Worm (Caenorhabditis elegans) whole organism, L4/young adult: ENCODE measurements around the gene srh-141.

Experiments used
- W03F9.2 ChIP-seq: fragments of 150-350 bp; optimal IDR thresholded peaks from 2 replicates; lab custom pipeline; 2014; ENCODE audit warnings: missing biosample characterization, missing genetic modification characterization
- dao-5 ChIP-seq: sonication (generic microtip); optimal IDR thresholded peaks from 2 replicates; lab custom pipeline; 2016; ENCODE audit warnings: missing genotype, missing genetic modification characterization, moderate library complexity, missing compliant biosample characterization

DNA sequence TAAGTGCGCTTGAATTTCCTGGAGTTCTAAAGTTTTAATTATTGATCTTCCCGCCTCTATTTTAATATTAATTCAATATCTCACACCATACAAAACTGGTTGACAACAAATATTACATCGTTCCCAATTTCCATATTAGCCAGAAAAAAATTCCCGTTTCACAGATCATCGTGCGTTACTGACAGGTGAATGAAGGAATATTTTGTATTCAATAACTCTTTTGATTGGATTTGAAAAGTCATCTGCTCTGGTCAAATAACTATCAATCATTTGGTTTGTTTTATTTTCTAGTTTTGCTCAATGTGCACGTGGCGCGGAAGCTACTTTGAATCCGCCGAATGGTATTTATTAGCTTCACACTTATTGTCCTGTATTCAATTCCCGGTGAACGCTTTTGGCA is 40.0 kb downstream of the srh-141 start, which contains the start of gene srh-139:
- TF ChIP-seq dao-5 (tag; lab: Kevin White, UChicago) (no peak), W03F9.2 (tag; lab: Kevin White, UChicago) (no peak)
